Worm (Caenorhabditis elegans) whole organism, L4/young adult: Measurements from ENCODE around the gene wrt-2.

ENCODE experiments used
- W03F9.2 ChIP-seq: fragments of 150-350 bp; optimal IDR thresholded peaks from 2 replicates; lab custom pipeline; 2014; ENCODE audit warnings: missing biosample characterization, missing genetic modification characterization
- dao-5 ChIP-seq: sonication (generic microtip); optimal IDR thresholded peaks from 2 replicates; lab custom pipeline; 2016; ENCODE audit warnings: missing genotype, missing genetic modification characterization, moderate library complexity, missing compliant biosample characterization
- him-1 ChIP-seq: sonication (generic microtip); optimal IDR thresholded peaks from 2 replicates; lab custom pipeline; 2016; ENCODE audit warnings: missing genotype, missing genetic modification reagents, missing genetic modification characterization, missing compliant biosample characterization

The wrt-2 gene

ce11 chrX:3092460-3092859 is 1.7 kb downstream of the wrt-2 start:
- TF ChIP-seq dao-5 (tag; lab: Kevin White, UChicago), result no peak

DNA sequence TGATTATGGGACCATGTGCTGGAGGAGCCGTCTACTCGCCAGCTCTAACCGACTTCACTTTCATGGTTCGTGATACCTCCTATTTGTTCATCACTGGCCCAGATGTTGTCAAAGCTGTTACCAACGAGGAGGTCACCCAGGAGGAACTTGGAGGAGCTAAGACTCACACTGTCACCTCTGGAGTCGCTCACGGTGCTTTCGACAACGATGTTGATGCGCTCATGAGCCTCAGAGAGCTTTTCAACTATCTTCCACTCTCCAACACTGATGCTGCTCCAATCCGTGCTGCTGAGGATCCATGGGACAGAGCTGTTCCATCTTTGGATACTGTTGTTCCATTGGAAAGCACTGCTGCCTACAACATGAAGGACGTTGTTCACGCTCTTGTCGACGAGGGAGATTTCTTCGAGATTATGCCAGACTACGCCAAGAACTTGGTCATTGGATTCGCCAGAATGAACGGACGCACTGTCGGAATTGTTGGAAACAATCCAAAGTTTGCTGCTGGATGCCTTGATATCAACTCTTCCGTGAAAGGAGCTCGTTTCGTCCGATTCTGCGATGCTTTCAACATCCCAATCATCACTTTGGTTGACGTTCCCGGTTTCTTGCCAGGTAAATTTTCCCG is 2.9 kb downstream of the wrt-2 start:
- TF ChIP-seq W03F9.2 (tag; lab: Kevin White, UChicago) (no peak), him-1 (no peak), dao-5 (tag; lab: Kevin White, UChicago) (no peak)

DNA sequence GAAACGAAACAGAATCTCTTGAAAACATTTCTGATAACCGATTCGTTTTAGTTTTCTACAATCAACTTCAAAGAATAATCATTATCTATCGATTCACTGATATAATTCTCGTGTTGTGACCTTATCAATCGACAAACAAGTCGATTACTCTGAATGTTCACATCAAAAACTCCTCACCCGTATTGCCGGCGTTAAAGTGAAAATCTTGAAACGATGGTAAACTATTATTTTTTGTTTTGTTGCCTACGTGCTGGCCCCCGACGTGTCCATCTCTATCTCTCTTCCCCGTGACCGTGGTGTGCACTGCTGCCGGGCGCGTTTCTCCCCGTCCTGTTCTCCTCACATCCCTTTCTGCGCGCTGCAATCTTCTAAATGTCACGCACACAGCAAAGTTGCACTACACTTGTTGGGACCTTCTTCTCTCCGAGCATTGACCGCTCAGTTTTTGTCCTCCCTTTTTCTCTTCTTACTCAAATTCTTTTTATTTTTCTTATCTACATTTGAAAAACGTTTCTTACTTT is 4.2 kb downstream of the wrt-2 start:
- TF ChIP-seq him-1, result no peak
- no peak for TF ChIP-seq dao-5 (tag; lab: Kevin White, UChicago)
- TF ChIP-seq W03F9.2 (tag; lab: Kevin White, UChicago), result peak; percentile 26

DNA sequence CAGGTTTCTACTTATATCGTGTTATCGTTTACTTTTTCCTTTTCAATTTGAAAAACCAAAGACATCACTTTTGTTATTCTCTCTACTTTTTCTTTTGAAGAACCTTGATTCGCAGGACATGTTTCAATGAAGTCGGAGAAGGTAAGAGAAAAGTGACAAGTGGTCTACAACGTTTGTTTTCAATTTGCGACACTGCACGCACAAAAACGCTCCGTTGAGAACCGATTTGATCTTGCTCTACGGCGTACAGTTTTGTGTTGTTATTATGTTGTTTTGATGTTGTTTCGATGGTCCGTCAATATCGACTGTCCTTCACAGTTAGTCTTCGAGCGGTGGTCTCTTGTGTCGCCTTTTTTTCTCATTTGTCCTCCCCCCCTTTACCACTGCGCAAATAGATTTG is 4.7 kb downstream of the wrt-2 start, which contains the start of gene pccb-1:
TSS of gene pccb-1 (plus strand) at position 127 of the 400 bp plus-strand sequence.
- TF ChIP-seq him-1, result no peak
- TF ChIP-seq dao-5 (tag; lab: Kevin White, UChicago), result no peak
- TF ChIP-seq W03F9.2 (tag; lab: Kevin White, UChicago), result no peak

- TF ChIP-seq W03F9.2 (tag; lab: Kevin White, UChicago) (no peak), him-1 (no peak), dao-5 (tag; lab: Kevin White, UChicago) (no peak)
Observed at ce11 chrX:3087647-3088046, 6.5 kb downstream of the wrt-2 start.

- TF ChIP-seq him-1 (no peak), W03F9.2 (tag; lab: Kevin White, UChicago) (no peak), dao-5 (tag; lab: Kevin White, UChicago) (no peak)
Observed at ce11 chrX:3087245-3087644, 6.9 kb downstream of the wrt-2 start, which contains the start of gene F52E4.5. Gene F52E4.5 (minus strand): TSS chrX:3087345.

ce11 chrX:3080825-3081224 is 13.3 kb downstream of the wrt-2 start, which contains the start of gene twk-16:
Gene twk-16 (plus strand): TSS chrX:3081125.
- TF ChIP-seq dao-5 (tag; lab: Kevin White, UChicago), result no peak
- TF ChIP-seq him-1, result no peak
- no peak for TF ChIP-seq W03F9.2 (tag; lab: Kevin White, UChicago)

DNA sequence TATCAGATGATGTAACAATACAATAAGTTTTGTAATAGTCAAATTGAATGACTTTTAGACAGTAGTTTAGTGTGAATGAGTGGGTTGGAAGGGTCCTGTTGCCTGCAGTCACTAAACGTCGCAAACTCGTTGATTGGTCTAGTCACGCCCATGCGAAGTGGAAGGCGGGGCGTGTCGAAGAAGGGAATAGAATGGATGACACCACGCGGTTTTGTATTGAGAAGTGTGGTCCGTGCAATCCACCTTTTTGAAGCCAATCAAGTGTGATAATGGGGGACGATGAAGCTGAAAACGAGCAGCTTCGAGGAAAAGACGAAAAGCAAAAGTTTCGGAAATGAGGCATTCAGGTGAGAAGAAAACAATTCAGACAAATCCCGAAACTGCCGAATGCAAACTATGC is 23.8 kb downstream of the wrt-2 start, which contains the start of gene ceh-31:
TSS of gene ceh-31 (minus strand) at position 101 of the 400 bp plus-strand sequence.
- TF ChIP-seq dao-5 (tag; lab: Kevin White, UChicago) (no peak), him-1 (no peak), W03F9.2 (tag; lab: Kevin White, UChicago) (no peak)

DNA sequence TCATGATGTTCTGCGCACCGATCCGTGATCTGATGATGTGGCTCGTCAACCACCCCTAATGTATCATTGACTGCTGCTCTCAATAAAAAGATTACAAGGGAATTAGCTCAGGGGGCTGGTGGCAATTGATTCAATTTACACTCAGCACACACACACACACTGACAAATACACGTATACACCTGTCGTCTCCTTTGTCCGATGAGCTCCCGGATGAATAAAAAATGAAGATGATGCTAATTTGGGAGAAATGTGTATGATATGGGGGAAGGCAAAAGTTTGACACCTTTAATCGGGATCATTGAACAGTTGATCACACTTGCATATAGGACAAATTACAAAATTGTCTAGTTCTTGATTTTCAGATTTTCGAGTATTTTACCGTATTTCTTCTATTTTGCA is 27.1 kb downstream of the wrt-2 start:
- TF ChIP-seq him-1, result no peak
- TF ChIP-seq W03F9.2 (tag; lab: Kevin White, UChicago), result no peak
- TF ChIP-seq dao-5 (tag; lab: Kevin White, UChicago), result no peak

DNA sequence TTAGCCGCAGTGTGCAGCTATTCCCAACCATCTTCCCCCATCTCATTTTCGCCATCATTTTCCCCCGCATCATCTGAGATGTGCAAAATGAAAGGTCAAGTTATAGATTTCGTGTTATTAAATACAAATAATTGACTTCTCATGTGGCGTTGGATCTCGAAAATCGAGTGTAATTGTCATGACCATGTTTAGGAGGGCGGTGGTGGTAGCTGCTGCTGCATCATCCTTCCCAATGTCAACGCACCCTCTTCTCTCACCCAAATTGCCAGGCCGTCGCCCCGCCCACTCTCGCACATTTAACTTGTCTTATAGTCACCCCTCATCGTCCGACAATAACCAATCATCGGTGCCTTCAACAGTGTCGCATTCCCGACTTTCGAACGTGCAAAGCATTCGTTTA is 30.9 kb downstream of the wrt-2 start, which contains the start of gene ceh-30:
TSS of gene ceh-30 (plus strand) at position 301 of the 400 bp plus-strand sequence.
- TF ChIP-seq dao-5 (tag; lab: Kevin White, UChicago), result no peak
- no peak for TF ChIP-seq him-1
- TF ChIP-seq W03F9.2 (tag; lab: Kevin White, UChicago), result no peak

DNA sequence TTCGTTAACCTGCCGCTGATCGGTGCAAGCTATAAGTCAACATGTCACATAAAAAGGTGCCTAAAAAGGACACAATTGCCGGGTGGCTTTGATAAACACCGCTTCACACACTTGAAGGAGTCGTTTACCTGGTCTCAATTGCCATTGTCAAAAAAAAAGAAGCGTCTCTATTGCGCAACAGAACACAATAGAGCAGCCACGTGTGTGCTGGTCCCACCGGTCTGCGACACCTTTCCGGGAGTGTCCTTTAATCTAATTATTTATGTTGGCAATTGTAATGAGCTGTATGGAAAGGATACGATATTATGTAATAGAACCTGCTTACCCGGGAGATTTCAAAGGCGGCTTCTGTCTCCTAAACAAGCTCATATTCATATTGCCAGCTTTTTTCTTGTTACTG is 32.5 kb downstream of the wrt-2 start:
- TF ChIP-seq W03F9.2 (tag; lab: Kevin White, UChicago) (no peak), dao-5 (tag; lab: Kevin White, UChicago) (no peak), him-1 (no peak)

- TF ChIP-seq W03F9.2 (tag; lab: Kevin White, UChicago) (no peak), him-1 (no peak), dao-5 (tag; lab: Kevin White, UChicago) (no peak)
Observed at ce11 chrX:3059299-3059698, 34.9 kb downstream of the wrt-2 start, which contains the start of gene rsef-1. Gene rsef-1 (minus strand): TSS chrX:3059399.

DNA sequence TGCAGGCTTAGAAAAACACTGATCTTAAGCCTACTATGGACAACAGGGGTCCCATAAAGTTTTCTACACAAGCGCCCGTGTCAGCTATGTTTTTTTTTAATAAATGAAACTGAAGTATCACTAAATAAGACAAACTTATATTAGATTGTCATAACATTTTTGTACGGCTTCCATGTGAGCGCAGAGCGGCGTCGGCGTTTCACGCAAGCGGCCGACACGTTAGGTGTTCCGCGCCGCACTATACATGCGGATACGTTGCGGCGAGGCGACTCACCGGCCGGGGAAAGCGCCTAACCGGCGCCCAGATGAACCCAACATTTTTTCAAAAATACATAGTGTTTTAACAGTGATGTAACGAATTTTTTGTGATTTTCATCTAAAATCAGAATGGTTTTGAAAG is 36.5 kb downstream of the wrt-2 start:
- no peak for TF ChIP-seq him-1
- no peak for TF ChIP-seq W03F9.2 (tag; lab: Kevin White, UChicago)
- TF ChIP-seq dao-5 (tag; lab: Kevin White, UChicago), result no peak

DNA sequence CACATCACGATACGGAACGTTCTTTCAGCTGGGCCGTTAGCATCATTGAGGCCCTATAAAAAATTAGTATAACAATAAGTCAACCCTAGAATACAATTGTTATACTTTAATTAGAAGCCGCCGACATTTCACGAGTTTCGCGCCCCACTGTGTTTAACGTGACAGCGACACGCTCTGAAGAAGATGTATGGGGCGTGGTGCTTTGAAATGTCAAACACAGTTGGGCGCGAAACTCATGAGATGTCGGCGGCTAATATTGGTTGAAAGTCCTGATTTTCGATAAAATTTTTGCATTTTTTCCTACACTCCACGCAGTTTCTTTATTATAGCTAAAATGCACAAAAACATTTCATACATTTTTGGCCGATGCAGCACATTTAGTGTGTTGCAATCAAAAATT is 38.1 kb downstream of the wrt-2 start:
- no peak for TF ChIP-seq dao-5 (tag; lab: Kevin White, UChicago)
- TF ChIP-seq him-1, result no peak
- TF ChIP-seq W03F9.2 (tag; lab: Kevin White, UChicago), result no peak

ce11 chrX:3054802-3055201 is 39.3 kb downstream of the wrt-2 start, which contains the start of gene twk-26:
Gene twk-26 (minus strand): TSS chrX:3054824.
- TF ChIP-seq W03F9.2 (tag; lab: Kevin White, UChicago) (no peak), dao-5 (tag; lab: Kevin White, UChicago) (no peak)
